Fruit fly (Drosophila melanogaster) whole organism, embryonic: Measurements from ENCODE around the gene Gbp3.

ENCODE experiments used
- Aef1 ChIP-seq: fragments of 200-800 bp; sonication (Bioruptor generic); IDR thresholded peaks from 3 replicates; pipeline ENCODE4 v1.3.6; 2022; ENCODE audit warnings: missing biosample characterization, missing genetic modification characterization
- Blimp-1 ChIP-seq: fragments of 200-800 bp; sonication (Bioruptor generic); optimal IDR thresholded peaks from 3 replicates; lab custom pipeline; 2018; ENCODE audit warnings: missing biosample characterization, missing genetic modification characterization, mild to moderate bottlenecking, moderate library complexity, missing genetic modification reagents
- CG10321 ChIP-seq: fragments of 200-800 bp; sonication (Bioruptor generic); IDR thresholded peaks from 2 replicates; pipeline ENCODE4 v1.3.6; 2022; ENCODE audit warnings: missing biosample characterization, missing genetic modification characterization
- CG10366 ChIP-seq: fragments of 200-800 bp; sonication (Bioruptor generic); IDR thresholded peaks from 2 replicates; pipeline ENCODE4 v1.3.6; 2022; ENCODE audit warnings: missing biosample characterization, missing genetic modification characterization
- CG12769 ChIP-seq: fragments of 200-800 bp; sonication (Bioruptor generic); optimal IDR thresholded peaks from 2 replicates; lab custom pipeline; 2019; ENCODE audit warnings: missing biosample characterization, mild to moderate bottlenecking, missing genetic modification characterization, moderate library complexity
- CG14050 ChIP-seq: fragments of 200-800 bp; sonication (Bioruptor generic); IDR thresholded peaks from 3 replicates; pipeline ENCODE4 v1.3.6; 2022; ENCODE audit warnings: missing biosample characterization, missing genetic modification characterization
- CG17612 ChIP-seq: fragments of 200-800 bp; sonication (Bioruptor generic); IDR thresholded peaks from 2 replicates; pipeline ENCODE4 v1.3.6; 2022; ENCODE audit warnings: missing biosample characterization, missing genetic modification characterization
- CG2712 ChIP-seq: fragments of 200-800 bp; optimal IDR thresholded peaks from 3 replicates; lab custom pipeline; 2019; ENCODE audit warnings: missing biosample characterization, mild to moderate bottlenecking, missing genetic modification characterization, moderate library complexity
- CG30020 ChIP-seq: fragments of 200-800 bp; optimal IDR thresholded peaks from 2 replicates; lab custom pipeline; 2019; ENCODE audit warnings: missing biosample characterization, mild to moderate bottlenecking, missing genetic modification characterization, moderate library complexity
- CG4404 ChIP-seq: fragments of 200-800 bp; sonication (Bioruptor generic); IDR thresholded peaks from 2 replicates; pipeline ENCODE4 v1.3.6; 2022; ENCODE audit warnings: missing biosample characterization, missing genetic modification characterization
- CG5953 ChIP-seq: fragments of 200-800 bp; sonication (Bioruptor generic); IDR thresholded peaks from 2 replicates; pipeline ENCODE4 v1.3.6; 2022; ENCODE audit warnings: missing biosample characterization, missing genetic modification characterization
- CG6683 ChIP-seq: fragments of 200-800 bp; sonication (Bioruptor generic); optimal IDR thresholded peaks from 2 replicates; lab custom pipeline; 2017; ENCODE audit warnings: missing biosample characterization, mild to moderate bottlenecking, missing genetic modification characterization, missing genetic modification reagents
- CG9215 ChIP-seq: fragments of 200-800 bp; sonication (Bioruptor generic); IDR thresholded peaks from 2 replicates; pipeline ENCODE4 v1.3.6; 2022; ENCODE audit warnings: missing biosample characterization, missing genetic modification characterization
- CTCF ChIP-seq: fragments of 200-800 bp; sonication (Bioruptor generic); optimal IDR thresholded peaks from 2 replicates; lab custom pipeline; 2017; ENCODE audit warnings: missing biosample characterization, mild to moderate bottlenecking, missing genetic modification characterization, moderate library complexity
- Dek ChIP-seq: fragments of 200-800 bp; sonication (Bioruptor generic); optimal IDR thresholded peaks from 3 replicates; lab custom pipeline; 2019; ENCODE audit warnings: missing biosample characterization, mild to moderate bottlenecking, missing genetic modification characterization, moderate library complexity
- Dip2 ChIP-seq: fragments of 200-800 bp; sonication (Bioruptor generic); IDR thresholded peaks from 2 replicates; pipeline ENCODE4 v1.3.6; 2022; ENCODE audit warnings: missing biosample characterization, missing genetic modification characterization
- Dp ChIP-seq: fragments of 200-800 bp; sonication (Bioruptor generic); optimal IDR thresholded peaks from 2 replicates; lab custom pipeline; 2018; ENCODE audit warnings: missing biosample characterization, mild to moderate bottlenecking, missing genetic modification characterization, moderate library complexity
- Dref ChIP-seq: fragments of 200-800 bp; sonication (Bioruptor generic); IDR thresholded peaks from 2 replicates; pipeline ENCODE4 v1.3.6; 2022; ENCODE audit warnings: missing biosample characterization, missing genetic modification characterization
- Ets65A ChIP-seq: fragments of 200-800 bp; sonication (Bioruptor generic); peaks from one replicate; lab custom pipeline; 2016; ENCODE audit warnings: missing biosample characterization, missing genetic modification characterization
- Ets97D ChIP-seq: fragments of 200-800 bp; sonication (Bioruptor generic); optimal IDR thresholded peaks from 3 replicates; lab custom pipeline; 2016; ENCODE audit warnings: missing biosample characterization, missing genetic modification characterization
- H2.0 ChIP-seq: fragments of 200-800 bp; sonication (Bioruptor generic); IDR thresholded peaks from 2 replicates; pipeline ENCODE4 v1.3.6; 2022; ENCODE audit warnings: missing biosample characterization, missing genetic modification characterization
- HLH3B ChIP-seq: fragments of 200-800 bp; sonication (Bioruptor generic); IDR thresholded peaks from 2 replicates; pipeline ENCODE4 v1.3.6; 2022; ENCODE audit warnings: missing biosample characterization, missing genetic modification characterization
- Hr51 ChIP-seq, 2 experiments: fragments of 200-800 bp; sonication (Bioruptor generic); optimal IDR thresholded peaks; 2 replicates in 1 of 2; 3 replicates in 1 of 2; lab custom pipeline; 2016 to 2018; ENCODE audit warnings: missing biosample characterization in 2 of 2, missing genetic modification characterization in 2 of 2, mild to moderate bottlenecking in 1 of 2, moderate library complexity in 1 of 2
- Med ChIP-seq: fragments of 200-800 bp; sonication (Bioruptor generic); peaks from one replicate; lab custom pipeline; 2016; ENCODE audit warnings: missing biosample characterization, missing genetic modification characterization, mild to moderate bottlenecking, inconsistent platforms, moderate library complexity
- NfI ChIP-seq: fragments of 200-800 bp; sonication (Bioruptor generic); optimal IDR thresholded peaks from 3 replicates; lab custom pipeline; 2018; ENCODE audit warnings: missing biosample characterization, mild to moderate bottlenecking, missing genetic modification characterization, moderate library complexity
- Pdp1 ChIP-seq, 2 experiments: fragments of 200-800 bp; sonication (Bioruptor generic); optimal IDR thresholded peaks; 3 replicates each; lab custom pipeline; 2016; ENCODE audit warnings: missing biosample characterization in 2 of 2, missing genetic modification characterization in 2 of 2, mild to moderate bottlenecking in 1 of 2, moderate library complexity in 1 of 2
- Rfx ChIP-seq: fragments of 200-800 bp; sonication (Bioruptor generic); IDR thresholded peaks from 2 replicates; pipeline ENCODE4 v1.3.6; 2022; ENCODE audit warnings: missing biosample characterization, missing genetic modification characterization
- Sox102F ChIP-seq: fragments of 200-800 bp; sonication (Bioruptor generic); optimal IDR thresholded peaks from 2 replicates; lab custom pipeline; 2018; ENCODE audit warnings: missing biosample characterization, mild to moderate bottlenecking, missing genetic modification characterization, moderate library complexity
- Trl ChIP-seq, 3 experiments: fragments of >200 bp in 2 of 3; fragments of 200-800 bp in 1 of 3; sonication (Bioruptor generic) in 1 of 3; optimal IDR thresholded peaks; 2 replicates in 1 of 3; 3 replicates in 2 of 3; lab custom pipeline; 2016 to 2017; ENCODE audit warnings: missing biosample characterization in 1 of 3, missing genetic modification characterization in 1 of 3
- Vsx1 ChIP-seq: fragments of 200-800 bp; sonication (Bioruptor generic); optimal IDR thresholded peaks from 2 replicates; lab custom pipeline; 2017; ENCODE audit warnings: missing biosample characterization, mild to moderate bottlenecking, missing genetic modification characterization, missing genetic modification reagents
- caup ChIP-seq: fragments of 200-800 bp; sonication (Bioruptor generic); optimal IDR thresholded peaks from 3 replicates; lab custom pipeline; 2017; ENCODE audit warnings: missing biosample characterization, mild to moderate bottlenecking, missing genetic modification characterization, moderate library complexity; ENCODE audit not compliant: severe bottlenecking
- cg ChIP-seq: fragments of 200-800 bp; sonication (Bioruptor generic); optimal IDR thresholded peaks from 3 replicates; lab custom pipeline; 2019; ENCODE audit warnings: missing biosample characterization, mild to moderate bottlenecking, missing genetic modification characterization, moderate library complexity
- chinmo ChIP-seq: fragments of 200-800 bp; sonication (Bioruptor generic); IDR thresholded peaks from 4 replicates; pipeline ENCODE4 v1.3.6; 2022; ENCODE audit warnings: missing biosample characterization, missing genetic modification characterization; ENCODE audit not compliant: partially characterized antibody
- ci ChIP-seq: fragments of 200-800 bp; sonication (Bioruptor generic); IDR thresholded peaks from 3 replicates; pipeline ENCODE4 v1.3.6; 2022; ENCODE audit warnings: missing biosample characterization, missing genetic modification characterization
- crp ChIP-seq, 2 experiments: fragments of 200-800 bp; sonication (Bioruptor generic); optimal IDR thresholded peaks; 2 replicates in 1 of 2; 3 replicates in 1 of 2; lab custom pipeline; 2017; ENCODE audit warnings: missing biosample characterization in 2 of 2, missing genetic modification characterization in 2 of 2, mild to moderate bottlenecking in 1 of 2, moderate library complexity in 1 of 2
- exex ChIP-seq: fragments of 200-800 bp; sonication (Bioruptor generic); optimal IDR thresholded peaks from 4 replicates; lab custom pipeline; 2018; ENCODE audit warnings: missing biosample characterization, mild to moderate bottlenecking, missing genetic modification characterization, moderate library complexity
- lab ChIP-seq: fragments of 200-800 bp; sonication (Bioruptor generic); optimal IDR thresholded peaks from 3 replicates; lab custom pipeline; 2017; ENCODE audit warnings: missing biosample characterization, missing genetic modification characterization, mild to moderate bottlenecking, moderate library complexity, missing genetic modification reagents
- mirr ChIP-seq: fragments of 200-800 bp; sonication (Bioruptor generic); optimal IDR thresholded peaks from 3 replicates; lab custom pipeline; 2018; ENCODE audit warnings: missing biosample characterization, mild to moderate bottlenecking, missing genetic modification characterization
- pfk ChIP-seq: fragments of 200-800 bp; sonication (Bioruptor generic); optimal IDR thresholded peaks from 2 replicates; lab custom pipeline; 2018; ENCODE audit warnings: missing biosample characterization, mild to moderate bottlenecking, missing genetic modification characterization, moderate library complexity
- pnt ChIP-seq: fragments of 200-800 bp; sonication (Bioruptor generic); optimal IDR thresholded peaks from 3 replicates; lab custom pipeline; 2016; ENCODE audit warnings: missing biosample characterization, missing genetic modification characterization
- sr ChIP-seq: fragments of 200-800 bp; sonication (Bioruptor generic); IDR thresholded peaks from 3 replicates; pipeline ENCODE4 v1.3.6; 2022; ENCODE audit warnings: missing biosample characterization, missing genetic modification characterization
- ttk ChIP-seq: fragments of 200-800 bp; sonication (Bioruptor generic); IDR thresholded peaks from 2 replicates; pipeline ENCODE4 v2.1.2; 2022; ENCODE audit warnings: missing biosample characterization, missing genetic modification characterization
- vvl ChIP-seq: fragments of 200-800 bp; sonication (Bioruptor generic); IDR thresholded peaks from 2 replicates; pipeline ENCODE4 v1.3.6; 2022; ENCODE audit warnings: missing biosample characterization, missing genetic modification characterization
- z ChIP-seq: fragments of 200-800 bp; sonication (Bioruptor generic); IDR thresholded peaks from 3 replicates; pipeline ENCODE4 v1.3.6; 2022; ENCODE audit warnings: missing biosample characterization, missing genetic modification characterization

Gene Gbp3

dm6 chr3R:22997912-22998622 lies 21.0 kb downstream of the Gbp3 start, which contains the start of gene Nha2:
Gene Nha2 (minus strand): TSS chr3R:22998528.
- TF ChIP-seq Pdp1 (GFP tag; optimal IDR thresholded peaks at IDR 0.05; lab: Kevin White, UChicago): peak in 1 of 2 experiments; percentile 72
- TF ChIP-seq Trl (optimal IDR thresholded peaks at IDR 0.05; lab: Kevin White, UChicago): peak in 1 of 2 experiments; percentile 72
- TF ChIP-seq Trl (GFP tag; optimal IDR thresholded peaks at IDR 0.05; lab: Kevin White, UChicago): no peak
- no peak for TF ChIP-seq CG9215 (GFP tag; lab: Robert Waterston, UW)
- TF ChIP-seq chinmo: 0 out of 4 replicates have a peak, but pooled peaks have one; percentile 70
- peak; percentile 66 for TF ChIP-seq pfk (GFP tag; lab: Kevin White, UChicago)
- peak; percentile 87 for TF ChIP-seq exex (tag; lab: Kevin White, UChicago)
- TF ChIP-seq z (GFP tag; lab: Robert Waterston, UW): peak; percentile 87
- no peak for TF ChIP-seq pnt (GFP tag; lab: Kevin White, UChicago)
- no peak for TF ChIP-seq cg (GFP tag; lab: Kevin White, UChicago)

dm6 chr3R:22998623-22999179 lies 21.6 kb downstream of the Gbp3 start:
- TF ChIP-seq Blimp-1 (peak; percentile 54), Hr51 (GFP tag; optimal IDR thresholded peaks at IDR 0.05; lab: Kevin White, UChicago) (no peak), mirr (GFP tag; lab: Kevin White, UChicago) (peak; percentile 67), pfk (GFP tag; lab: Kevin White, UChicago) (peak; percentile 39), exex (tag; lab: Kevin White, UChicago) (peak; percentile 62), lab (GFP tag; lab: Kevin White, UChicago) (peak; percentile 40), Dek (tag; lab: Kevin White, UChicago) (no peak), CTCF (peak; percentile 88), Dip2 (GFP tag; lab: Robert Waterston, UW) (peak; percentile 81), Vsx1 (GFP tag; lab: Kevin White, UChicago) (peak; percentile 36)

- TF ChIP-seq CG10366 (peak; percentile 21; the same call in 1 of the 2 replicates), CG10321 (GFP tag; lab: Robert Waterston, UW) (0 out of 2 replicates have a peak, but pooled peaks have one; percentile 18), CG14050 (no peak), crp (GFP tag; optimal IDR thresholded peaks at IDR 0.05; lab: Kevin White, UChicago) (no peak), chinmo (no peak), Rfx (GFP tag; lab: Robert Waterston, UW) (0 out of 2 replicates have a peak, but pooled peaks have one; percentile 12), vvl (GFP tag; lab: Robert Waterston, UW) (peak; percentile 10; the same call in 1 of the 2 replicates), ttk (GFP tag; lab: Robert Waterston, UW) (peak; percentile 45), ci (GFP tag; lab: Robert Waterston, UW) (peak; percentile 74; the same call in 2 of the 3 replicates), NfI (GFP tag; lab: Kevin White, UChicago) (peak; percentile 25), Med (peak; percentile 59), CG6683 (no peak), CG17612 (0 out of 2 replicates have a peak, but pooled peaks have one; percentile 7), HLH3B (peak; percentile 30; the same call in 1 of the 2 replicates), Aef1 (GFP tag; lab: Robert Waterston, UW) (no peak), CG30020 (tag; lab: Kevin White, UChicago) (no peak), Sox102F (GFP tag; lab: Kevin White, UChicago) (no peak), sr (GFP tag; lab: Robert Waterston, UW) (0 out of 3 replicates have a peak, but pooled peaks have one; percentile 29), Dp (GFP tag; lab: Kevin White, UChicago) (no peak), caup (GFP tag; lab: Kevin White, UChicago) (peak; percentile 2), H2.0 (GFP tag; lab: Robert Waterston, UW) (peak; percentile 27; the same call in 1 of the 2 replicates), CG5953 (GFP tag; lab: Robert Waterston, UW) (0 out of 2 replicates have a peak, but pooled peaks have one; percentile 5), Ets65A (GFP tag; lab: Kevin White, UChicago) (peak; percentile 65), CG12769 (peak; percentile 11), CG4404 (GFP tag; lab: Robert Waterston, UW) (no peak), Dref (0 out of 2 replicates have a peak, but pooled peaks have one; percentile 22), Ets97D (GFP tag; lab: Kevin White, UChicago) (peak; percentile 69), CG2712 (tag; lab: Kevin White, UChicago) (no peak)
Measured at dm6 chr3R:23004161-23004560, 27.1 kb downstream of the Gbp3 start.
